Fruit fly (Drosophila melanogaster) whole organism, embryonic: ENCODE results near the gene mbc.

Experiments used
- Asciz ChIP-seq: fragments of 200-800 bp; sonication (Bioruptor generic); optimal IDR thresholded peaks from 2 replicates; lab custom pipeline; 2017; ENCODE audit warnings: missing biosample characterization, mild to moderate bottlenecking, missing genetic modification characterization, missing genetic modification reagents
- CG10267 ChIP-seq: fragments of 200-800 bp; sonication (Bioruptor generic); optimal IDR thresholded peaks from 2 replicates; lab custom pipeline; 2018; ENCODE audit warnings: missing biosample characterization, mild to moderate bottlenecking, missing genetic modification characterization, moderate library complexity
- CG10274 ChIP-seq: fragments of 200-800 bp; sonication (Bioruptor generic); optimal IDR thresholded peaks from 3 replicates; lab custom pipeline; 2017; ENCODE audit warnings: missing biosample characterization, mild to moderate bottlenecking, missing genetic modification characterization
- CG1233 ChIP-seq: fragments of 200-800 bp; sonication (Bioruptor generic); optimal IDR thresholded peaks from 4 replicates; lab custom pipeline; 2018; ENCODE audit warnings: missing biosample characterization, mild to moderate bottlenecking, missing genetic modification characterization
- CG13624 ChIP-seq: fragments of 200-800 bp; sonication (Bioruptor generic); optimal IDR thresholded peaks from 2 replicates; lab custom pipeline; 2016; ENCODE audit warnings: missing biosample characterization, missing genetic modification characterization
- CG13894 ChIP-seq: fragments of 200-800 bp; sonication (Bioruptor generic); optimal IDR thresholded peaks from 3 replicates; lab custom pipeline; 2018; ENCODE audit warnings: missing biosample characterization, mild to moderate bottlenecking, missing genetic modification characterization, moderate library complexity
- CG15073 ChIP-seq: fragments of 200-800 bp; sonication (Bioruptor generic); optimal IDR thresholded peaks from 2 replicates; lab custom pipeline; 2016; ENCODE audit warnings: missing biosample characterization, missing genetic modification characterization
- CG15479 ChIP-seq: fragments of 200-800 bp; sonication (Bioruptor generic); optimal IDR thresholded peaks from 3 replicates; lab custom pipeline; 2019; ENCODE audit warnings: missing biosample characterization, mild to moderate bottlenecking, missing genetic modification characterization, moderate library complexity
- CG17568 ChIP-seq: fragments of 200-800 bp; sonication (Bioruptor generic); optimal IDR thresholded peaks from 2 replicates; lab custom pipeline; 2018; ENCODE audit warnings: missing biosample characterization, mild to moderate bottlenecking, missing genetic modification characterization, moderate library complexity
- CG18011 ChIP-seq: fragments of 200-800 bp; sonication (Bioruptor generic); optimal IDR thresholded peaks from 2 replicates; lab custom pipeline; 2017; ENCODE audit warnings: missing biosample characterization, missing genetic modification characterization, mild to moderate bottlenecking, moderate library complexity, missing genotype
- CG18764 ChIP-seq: fragments of 200-800 bp; sonication (Bioruptor generic); optimal IDR thresholded peaks from 3 replicates; lab custom pipeline; 2016; ENCODE audit warnings: missing biosample characterization, missing genetic modification characterization
- CG2129 ChIP-seq: fragments of 200-800 bp; sonication (Bioruptor generic); IDR thresholded peaks from 2 replicates; pipeline ENCODE4 v1.3.6; 2022; ENCODE audit warnings: missing biosample characterization, missing genetic modification characterization; ENCODE audit not compliant: partially characterized antibody
- CG33213 ChIP-seq: fragments of 200-800 bp; sonication (Bioruptor generic); optimal IDR thresholded peaks from 3 replicates; lab custom pipeline; 2016; ENCODE audit warnings: missing biosample characterization, missing genetic modification characterization
- CG4404 ChIP-seq: fragments of 200-800 bp; sonication (Bioruptor generic); IDR thresholded peaks from 2 replicates; pipeline ENCODE4 v1.3.6; 2022; ENCODE audit warnings: missing biosample characterization, missing genetic modification characterization
- CG7928 ChIP-seq: fragments of 200-800 bp; sonication (Bioruptor generic); optimal IDR thresholded peaks from 2 replicates; lab custom pipeline; 2017; ENCODE audit warnings: missing biosample characterization, mild to moderate bottlenecking, missing genetic modification characterization
- CG8765 ChIP-seq: fragments of 200-800 bp; sonication (Bioruptor generic); IDR thresholded peaks from 2 replicates; pipeline ENCODE4 v1.3.6; 2022; ENCODE audit warnings: missing biosample characterization, missing genetic modification characterization
- CG9932 ChIP-seq: fragments of 200-800 bp; sonication (Bioruptor generic); IDR thresholded peaks from 2 replicates; pipeline ENCODE4 v1.3.6; 2022; ENCODE audit warnings: missing biosample characterization, missing genetic modification characterization
- CHES-1-like ChIP-seq: fragments of 200-800 bp; sonication (Bioruptor generic); optimal IDR thresholded peaks from 2 replicates; lab custom pipeline; 2016; ENCODE audit warnings: missing biosample characterization, missing genetic modification characterization
- Dfd ChIP-seq, 2 experiments: fragments of >200 bp; optimal IDR thresholded peaks; 2 replicates each; lab custom pipeline; 2017; ENCODE audit warnings: missing biosample characterization in 2 of 2, missing genetic modification characterization in 2 of 2
- E2f2 ChIP-seq: fragments of 200-800 bp; sonication (Bioruptor generic); IDR thresholded peaks from 2 replicates; pipeline ENCODE4 v1.3.6; 2022; ENCODE audit warnings: missing biosample characterization, missing genetic modification characterization
- Hr3 ChIP-seq: fragments of 200-800 bp; sonication (Bioruptor generic); optimal IDR thresholded peaks from 3 replicates; lab custom pipeline; 2016; ENCODE audit warnings: missing biosample characterization, missing genetic modification characterization
- Hr39 ChIP-seq: fragments of >200 bp; optimal IDR thresholded peaks from 2 replicates; lab custom pipeline; 2017
- NC2α ChIP-seq: fragments of 200-800 bp; sonication (Bioruptor generic); optimal IDR thresholded peaks from 2 replicates; lab custom pipeline; 2016; ENCODE audit warnings: missing biosample characterization, missing genetic modification characterization
- NfI ChIP-seq: fragments of 200-800 bp; sonication (Bioruptor generic); optimal IDR thresholded peaks from 3 replicates; lab custom pipeline; 2018; ENCODE audit warnings: missing biosample characterization, mild to moderate bottlenecking, missing genetic modification characterization, moderate library complexity
- Oaz ChIP-seq: fragments of 200-800 bp; sonication (Bioruptor generic); IDR thresholded peaks from 2 replicates; pipeline ENCODE4 v1.3.6; 2022; ENCODE audit warnings: missing biosample characterization, missing genetic modification characterization
- Six4 ChIP-seq: fragments of 200-800 bp; sonication (Bioruptor generic); optimal IDR thresholded peaks from 2 replicates; lab custom pipeline; 2016; ENCODE audit warnings: missing biosample characterization, missing genetic modification characterization
- ab ChIP-seq: fragments of 200-800 bp; sonication (Bioruptor generic); optimal IDR thresholded peaks from 2 replicates; lab custom pipeline; 2016; ENCODE audit warnings: missing biosample characterization, missing genetic modification characterization
- ap ChIP-seq: fragments of 200-800 bp; sonication (Bioruptor generic); IDR thresholded peaks from 2 replicates; pipeline ENCODE4 v1.3.6; 2022; ENCODE audit warnings: missing biosample characterization, missing genetic modification characterization
- corto ChIP-seq: fragments of 200-800 bp; sonication (Bioruptor generic); optimal IDR thresholded peaks from 2 replicates; lab custom pipeline; 2016; ENCODE audit warnings: missing biosample characterization, mild to moderate bottlenecking, missing genetic modification characterization, moderate library complexity
- croc ChIP-seq: fragments of 200-800 bp; sonication (Bioruptor generic); conservative IDR thresholded peaks from 3 replicates; pipeline ENCODE4 v1.3.6; 2022; ENCODE audit warnings: missing biosample characterization, missing genetic modification characterization
- crol ChIP-seq: fragments of 200-800 bp; sonication (Bioruptor generic); IDR thresholded peaks from 2 replicates; pipeline ENCODE4 v1.3.6; 2022; ENCODE audit warnings: missing biosample characterization, missing genetic modification characterization
- cwo ChIP-seq: fragments of 200-800 bp; sonication (Bioruptor generic); optimal IDR thresholded peaks from 3 replicates; lab custom pipeline; 2017; ENCODE audit warnings: missing biosample characterization, missing genetic modification characterization, mild to moderate bottlenecking, moderate library complexity, missing genetic modification reagents
- da ChIP-seq: fragments of 200-800 bp; sonication (Bioruptor generic); optimal IDR thresholded peaks from 2 replicates; lab custom pipeline; 2016; ENCODE audit warnings: missing biosample characterization, missing genetic modification characterization
- dan ChIP-seq: fragments of 200-800 bp; sonication (Bioruptor generic); IDR thresholded peaks from 2 replicates; pipeline ENCODE4 v1.3.6; 2022; ENCODE audit warnings: missing biosample characterization, missing genetic modification characterization
- gfzf ChIP-seq: fragments of 200-800 bp; sonication (Bioruptor generic); optimal IDR thresholded peaks from 2 replicates; lab custom pipeline; 2016; ENCODE audit warnings: missing biosample characterization, mild to moderate bottlenecking, missing genetic modification characterization, moderate library complexity
- gro ChIP-seq: fragments of 200-800 bp; sonication (Bioruptor generic); optimal IDR thresholded peaks from 2 replicates; lab custom pipeline; 2016; ENCODE audit warnings: missing biosample characterization, missing genetic modification characterization
- h ChIP-seq: fragments of >200 bp; optimal IDR thresholded peaks from 2 replicates; lab custom pipeline; 2017
- ham ChIP-seq: fragments of 200-800 bp; sonication (Bioruptor generic); IDR thresholded peaks from 2 replicates; pipeline ENCODE4 v1.3.6; 2022; ENCODE audit warnings: missing biosample characterization, missing genetic modification characterization
- jigr1 ChIP-seq: fragments of 200-800 bp; sonication (Bioruptor generic); IDR thresholded peaks from 3 replicates; pipeline ENCODE4 v1.3.6; 2022; ENCODE audit warnings: missing biosample characterization, missing genetic modification characterization
- kah ChIP-seq: fragments of 200-800 bp; sonication (Bioruptor generic); optimal IDR thresholded peaks from 2 replicates; lab custom pipeline; 2018; ENCODE audit warnings: missing biosample characterization, mild to moderate bottlenecking, missing genetic modification characterization
- lola ChIP-seq, 3 experiments: fragments of >200 bp in 2 of 3; fragments of 200-800 bp in 1 of 3; sonication (Bioruptor generic) in 1 of 3; optimal IDR thresholded peaks; 2 replicates each; lab custom pipeline; 2017 to 2019; ENCODE audit warnings: missing biosample characterization in 3 of 3, missing genetic modification characterization in 3 of 3, mild to moderate bottlenecking in 1 of 3, moderate library complexity in 1 of 3
- nau ChIP-seq: fragments of 200-800 bp; sonication (Bioruptor generic); optimal IDR thresholded peaks from 3 replicates; lab custom pipeline; 2017; ENCODE audit warnings: missing biosample characterization, mild to moderate bottlenecking, missing genetic modification characterization, missing genetic modification reagents
- otp ChIP-seq: fragments of 200-800 bp; sonication (Bioruptor generic); IDR thresholded peaks from 3 replicates; pipeline ENCODE4, ENCODE4 v1.3.6; 2022; ENCODE audit warnings: missing biosample characterization, missing genetic modification characterization
- peb ChIP-seq: fragments of 200-800 bp; sonication (Bioruptor generic); IDR thresholded peaks from 2 replicates; pipeline ENCODE4 v1.3.6; 2022; ENCODE audit warnings: missing biosample characterization, missing genetic modification characterization
- phol ChIP-seq: fragments of 200-800 bp; sonication (Bioruptor generic); optimal IDR thresholded peaks from 3 replicates; lab custom pipeline; 2018; ENCODE audit warnings: missing biosample characterization, mild to moderate bottlenecking, missing genetic modification characterization, moderate library complexity
- pzg ChIP-seq: fragments of 200-800 bp; sonication (Bioruptor generic); optimal IDR thresholded peaks from 3 replicates; lab custom pipeline; 2018; ENCODE audit warnings: missing biosample characterization, mild to moderate bottlenecking, missing genetic modification characterization, moderate library complexity
- slbo ChIP-seq: fragments of 200-800 bp; sonication (Bioruptor generic); IDR thresholded peaks from 2 replicates; pipeline ENCODE4 v1.3.6; 2022; ENCODE audit warnings: missing biosample characterization, missing genetic modification characterization
- sqz ChIP-seq: fragments of 200-800 bp; sonication (Bioruptor generic); optimal IDR thresholded peaks from 3 replicates; lab custom pipeline; 2018; ENCODE audit warnings: missing biosample characterization, mild to moderate bottlenecking, missing genetic modification characterization
- tap ChIP-seq: fragments of 200-800 bp; optimal IDR thresholded peaks from 3 replicates; lab custom pipeline; 2019; ENCODE audit warnings: missing biosample characterization, mild to moderate bottlenecking, missing genetic modification characterization, moderate library complexity
- tio ChIP-seq: fragments of 200-800 bp; sonication (Bioruptor generic); optimal IDR thresholded peaks from 2 replicates; lab custom pipeline; 2017; ENCODE audit warnings: missing biosample characterization, missing genetic modification characterization, inconsistent platforms
- trh ChIP-seq: fragments of 200-800 bp; sonication (Bioruptor generic); optimal IDR thresholded peaks from 2 replicates; lab custom pipeline; 2016; ENCODE audit warnings: missing biosample characterization, missing genetic modification characterization
- unpg ChIP-seq: fragments of 200-800 bp; sonication (Bioruptor generic); optimal IDR thresholded peaks from 3 replicates; lab custom pipeline; 2018; ENCODE audit warnings: missing biosample characterization, mild to moderate bottlenecking, missing genetic modification characterization, moderate library complexity

The mbc gene

DNA sequence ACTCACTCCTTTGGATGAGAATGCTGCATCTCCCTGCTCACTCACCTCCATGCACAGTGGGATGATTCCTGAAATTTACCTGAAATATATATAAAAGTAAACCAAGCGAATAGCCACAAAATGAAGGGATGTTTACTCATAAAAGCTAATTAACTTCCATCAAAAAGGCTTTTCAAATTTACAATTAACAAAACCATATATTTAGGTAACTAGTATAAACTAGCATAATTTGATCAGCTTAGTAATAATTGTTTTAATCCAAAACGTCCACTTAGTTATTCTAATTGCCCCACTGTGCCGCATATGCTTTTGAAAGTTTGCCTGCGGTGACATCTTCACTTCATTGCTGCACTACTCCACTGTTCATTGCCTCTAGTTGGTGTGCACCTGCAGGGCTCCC lies 2.4 kb downstream of the mbc start (continued):
- peak; percentile 43 for TF ChIP-seq cwo (GFP tag; lab: Kevin White, UChicago)
- 0 out of 2 replicates have a peak, but pooled peaks have one; percentile 33 for TF ChIP-seq Oaz (GFP tag; lab: Robert Waterston, UW)
- TF ChIP-seq NC2α (GFP tag; lab: Kevin White, UChicago) = no peak
- TF ChIP-seq CG10274 (GFP tag; lab: Kevin White, UChicago) = no peak
- peak; percentile 51 for TF ChIP-seq CG4404 (GFP tag; lab: Robert Waterston, UW)
- peak; percentile 72 for TF ChIP-seq croc (GFP tag; lab: Robert Waterston, UW)
- TF ChIP-seq Hr39 (lab: Kevin White, UChicago) = no peak
- TF ChIP-seq ap (GFP tag; lab: Robert Waterston, UW) = peak; percentile 58; the same call in 1 of the 2 replicates
- TF ChIP-seq corto (GFP tag; lab: Kevin White, UChicago) = peak; percentile 31
- TF ChIP-seq CG9932 (GFP tag; lab: Robert Waterston, UW) = no peak
- TF ChIP-seq phol = peak; percentile 91
- TF ChIP-seq ham (GFP tag; lab: Robert Waterston, UW) = no peak
- TF ChIP-seq Hr3 = peak; percentile 68
- TF ChIP-seq Dfd (GFP tag; optimal IDR thresholded peaks at IDR 0.05; lab: Kevin White, UChicago) = no peak
- TF ChIP-seq CG13894 (tag; lab: Kevin White, UChicago) = no peak
- no peak for TF ChIP-seq gfzf (GFP tag; lab: Kevin White, UChicago)
- TF ChIP-seq trh (GFP tag; lab: Kevin White, UChicago) = peak; percentile 49
- no peak for TF ChIP-seq jigr1 (GFP tag; lab: Robert Waterston, UW)
- TF ChIP-seq tap = peak; percentile 45
- peak; percentile 16 for TF ChIP-seq CG18011 (GFP tag; lab: Kevin White, UChicago)
- TF ChIP-seq da (GFP tag; lab: Kevin White, UChicago) = peak; percentile 15
- TF ChIP-seq dan = no peak
- TF ChIP-seq peb (GFP tag; lab: Robert Waterston, UW) = peak; percentile 63
- TF ChIP-seq otp (GFP tag; lab: Robert Waterston, UW) = peak; percentile 72; the same call in 2 of the 3 replicates
- TF ChIP-seq CG2129 (GFP tag; lab: Robert Waterston, UW) = no peak
- peak; percentile 83 for TF ChIP-seq tio
- TF ChIP-seq crol (GFP tag; lab: Robert Waterston, UW) = no peak
- TF ChIP-seq pzg (GFP tag; lab: Kevin White, UChicago) = no peak
- peak; percentile 78 for TF ChIP-seq CG10267 (tag; lab: Kevin White, UChicago)
- peak; percentile 13 for TF ChIP-seq CHES-1-like (GFP tag; lab: Kevin White, UChicago)
- TF ChIP-seq CG7928 (GFP tag; lab: Kevin White, UChicago) = no peak
- TF ChIP-seq Six4 (GFP tag; lab: Kevin White, UChicago) = peak; percentile 67
- peak in 1 of 3 experiments; percentile 91 for TF ChIP-seq lola (GFP tag; optimal IDR thresholded peaks at IDR 0.05; lab: Kevin White, UChicago)
- peak; percentile 67 for TF ChIP-seq CG1233 (GFP tag; lab: Kevin White, UChicago)
- peak; percentile 20 for TF ChIP-seq sqz (GFP tag; lab: Kevin White, UChicago)
- TF ChIP-seq CG18764 (GFP tag; lab: Kevin White, UChicago) = peak; percentile 57
- TF ChIP-seq NfI = peak; percentile 44
- peak; percentile 43 for TF ChIP-seq CG17568 (GFP tag; lab: Kevin White, UChicago)
- no peak for TF ChIP-seq CG15479
- TF ChIP-seq slbo (GFP tag; lab: Robert Waterston, UW) = peak; percentile 62
- TF ChIP-seq unpg (GFP tag; lab: Kevin White, UChicago) = peak; percentile 86
- TF ChIP-seq h = no peak
- TF ChIP-seq E2f2 (GFP tag; lab: Robert Waterston, UW) = peak; percentile 16; the same call in 1 of the 2 replicates
- no peak for TF ChIP-seq CG13624 (GFP tag; lab: Kevin White, UChicago)
- TF ChIP-seq kah (GFP tag; lab: Kevin White, UChicago) = no peak
- TF ChIP-seq Asciz (GFP tag; lab: Kevin White, UChicago) = peak; percentile 71
- TF ChIP-seq ab = no peak
- peak; percentile 11 for TF ChIP-seq CG33213 (GFP tag; lab: Kevin White, UChicago)
- no peak for TF ChIP-seq gro (GFP tag; lab: Kevin White, UChicago)
- TF ChIP-seq CG15073 = no peak
- TF ChIP-seq CG8765 (GFP tag; lab: Robert Waterston, UW) = peak; percentile 12; the same call in 1 of the 2 replicates
- peak; percentile 59 for TF ChIP-seq nau (GFP tag; lab: Kevin White, UChicago)
